Fruit fly (Drosophila melanogaster) whole organism, embryonic: ENCODE results near the gene CG33098.
A peak's percentile ranks its signal among the peaks of the same experiment; 100 is the strongest.

Experiments
- Antp ChIP-seq: fragments of 200-800 bp; sonication (Bioruptor generic); optimal IDR thresholded peaks from 3 replicates; lab custom pipeline; 2016; ENCODE audit warnings: missing biosample characterization, missing genetic modification characterization
- CG10267 ChIP-seq: fragments of 200-800 bp; sonication (Bioruptor generic); optimal IDR thresholded peaks from 2 replicates; lab custom pipeline; 2018; ENCODE audit warnings: missing biosample characterization, mild to moderate bottlenecking, missing genetic modification characterization, moderate library complexity
- CG11695 ChIP-seq: fragments of 200-800 bp; sonication (Bioruptor generic); IDR thresholded peaks from 3 replicates; pipeline ENCODE4 v1.3.6; 2022; ENCODE audit warnings: missing biosample characterization, missing genetic modification characterization
- CG14050 ChIP-seq: fragments of 200-800 bp; sonication (Bioruptor generic); IDR thresholded peaks from 3 replicates; pipeline ENCODE4 v1.3.6; 2022; ENCODE audit warnings: missing biosample characterization, missing genetic modification characterization
- CG15269 ChIP-seq: fragments of 200-800 bp; sonication (Bioruptor generic); optimal IDR thresholded peaks from 2 replicates; lab custom pipeline; 2018; ENCODE audit warnings: missing biosample characterization, mild to moderate bottlenecking, missing genetic modification characterization, moderate library complexity
- CG15514 ChIP-seq: fragments of 200-800 bp; sonication (Bioruptor generic); optimal IDR thresholded peaks from 3 replicates; lab custom pipeline; 2017; ENCODE audit warnings: missing biosample characterization, missing genetic modification characterization, mild to moderate bottlenecking, moderate library complexity, missing genetic modification reagents
- CG16779 ChIP-seq: fragments of 200-800 bp; sonication (Bioruptor generic); IDR thresholded peaks from 2 replicates; pipeline ENCODE4 v1.3.6; 2022; ENCODE audit warnings: missing biosample characterization, missing genetic modification characterization
- CG17328 ChIP-seq: fragments of 200-800 bp; sonication (Bioruptor generic); IDR thresholded peaks from 2 replicates; pipeline ENCODE4 v1.3.6; 2022; ENCODE audit warnings: missing biosample characterization, missing genetic modification characterization
- CG17829 ChIP-seq: fragments of 200-800 bp; optimal IDR thresholded peaks from 2 replicates; lab custom pipeline; 2019; ENCODE audit warnings: missing biosample characterization, mild to moderate bottlenecking, missing genetic modification characterization, moderate library complexity
- CG17912 ChIP-seq: fragments of 200-800 bp; sonication (Bioruptor generic); optimal IDR thresholded peaks from 2 replicates; lab custom pipeline; 2018; ENCODE audit warnings: missing biosample characterization, mild to moderate bottlenecking, missing genetic modification characterization
- CG1832 ChIP-seq: fragments of 200-800 bp; sonication (Bioruptor generic); optimal IDR thresholded peaks from 2 replicates; lab custom pipeline; 2017; ENCODE audit warnings: missing biosample characterization, mild to moderate bottlenecking, missing genetic modification characterization, inconsistent platforms
- CG2129 ChIP-seq: fragments of 200-800 bp; sonication (Bioruptor generic); IDR thresholded peaks from 2 replicates; pipeline ENCODE4 v1.3.6; 2022; ENCODE audit warnings: missing biosample characterization, missing genetic modification characterization; ENCODE audit not compliant: partially characterized antibody
- CG2202 ChIP-seq: fragments of 200-800 bp; sonication (Bioruptor generic); optimal IDR thresholded peaks from 2 replicates; lab custom pipeline; 2018; ENCODE audit warnings: missing biosample characterization, mild to moderate bottlenecking, missing genetic modification characterization
- CG3407 ChIP-seq: fragments of 200-800 bp; sonication (Bioruptor generic); optimal IDR thresholded peaks from 2 replicates; lab custom pipeline; 2018; ENCODE audit warnings: missing biosample characterization, mild to moderate bottlenecking, missing genetic modification characterization
- CG34422 ChIP-seq: fragments of 200-800 bp; sonication (Bioruptor generic); IDR thresholded peaks from 3 replicates; pipeline ENCODE4 v1.3.6; 2022; ENCODE audit warnings: missing biosample characterization, missing genetic modification characterization
- CG3847 ChIP-seq: fragments of 200-800 bp; sonication (Bioruptor generic); IDR thresholded peaks from 2 replicates; pipeline ENCODE4 v1.3.6; 2022; ENCODE audit warnings: missing biosample characterization, missing genetic modification characterization
- CG3995 ChIP-seq: fragments of 200-800 bp; sonication (Bioruptor generic); optimal IDR thresholded peaks from 3 replicates; lab custom pipeline; 2016; ENCODE audit warnings: missing biosample characterization, missing genetic modification characterization
- CG4424 ChIP-seq: fragments of 200-800 bp; sonication (Bioruptor generic); optimal IDR thresholded peaks from 3 replicates; lab custom pipeline; 2016; ENCODE audit warnings: missing biosample characterization, missing genetic modification characterization
- CG6791 ChIP-seq: fragments of 200-800 bp; sonication (Bioruptor generic); IDR thresholded peaks from 3 replicates; pipeline ENCODE4 v1.3.6; 2022; ENCODE audit warnings: missing biosample characterization, missing genetic modification characterization; ENCODE audit not compliant: partially characterized antibody
- CG7556 ChIP-seq: fragments of 200-800 bp; sonication (Bioruptor generic); optimal IDR thresholded peaks from 2 replicates; lab custom pipeline; 2017; ENCODE audit warnings: missing biosample characterization, mild to moderate bottlenecking, missing genetic modification characterization
- CG8924 ChIP-seq: fragments of 200-800 bp; optimal IDR thresholded peaks from 3 replicates; lab custom pipeline; 2019; ENCODE audit warnings: missing biosample characterization, mild to moderate bottlenecking, missing genetic modification characterization, moderate library complexity
- CG9727 ChIP-seq: fragments of 200-800 bp; sonication (Bioruptor generic); optimal IDR thresholded peaks from 3 replicates; lab custom pipeline; 2017; ENCODE audit warnings: missing biosample characterization, mild to moderate bottlenecking, missing genetic modification characterization
- Camta ChIP-seq: fragments of 200-800 bp; sonication (Bioruptor generic); optimal IDR thresholded peaks from 2 replicates; lab custom pipeline; 2016; ENCODE audit warnings: missing biosample characterization, missing genetic modification characterization
- Doc3 ChIP-seq: fragments of 200-800 bp; sonication (Bioruptor generic); IDR thresholded peaks from 3 replicates; pipeline ENCODE4 v1.3.6; 2022; ENCODE audit warnings: missing biosample characterization, missing genetic modification characterization; ENCODE audit not compliant: partially characterized antibody
- Eip74EF ChIP-seq, 2 experiments: fragments of 200-800 bp in 1 of 2; fragments of >200 bp in 1 of 2; sonication (Bioruptor generic) in 1 of 2; optimal IDR thresholded peaks; 2 replicates each; lab custom pipeline; 2017 to 2019; ENCODE audit warnings: missing biosample characterization in 2 of 2, missing genetic modification characterization in 2 of 2, mild to moderate bottlenecking in 1 of 2, moderate library complexity in 1 of 2
- H15 ChIP-seq: fragments of 200-800 bp; sonication (Bioruptor generic); IDR thresholded peaks from 3 replicates; pipeline ENCODE4 v1.3.6; 2022; ENCODE audit warnings: missing biosample characterization, missing genetic modification characterization
- Hr3 ChIP-seq: fragments of 200-800 bp; sonication (Bioruptor generic); optimal IDR thresholded peaks from 3 replicates; lab custom pipeline; 2016; ENCODE audit warnings: missing biosample characterization, missing genetic modification characterization
- Hsf ChIP-seq: fragments of 200-800 bp; sonication (Bioruptor generic); optimal IDR thresholded peaks from 3 replicates; lab custom pipeline; 2016; ENCODE audit warnings: missing biosample characterization, missing genetic modification characterization
- Jarid2 ChIP-seq: fragments of 200-800 bp; sonication (Bioruptor generic); optimal IDR thresholded peaks from 3 replicates; lab custom pipeline; 2017; ENCODE audit warnings: mild to moderate bottlenecking, missing biosample characterization, missing genetic modification reagents, missing genetic modification characterization
- MBD-R2 ChIP-seq: fragments of 200-800 bp; sonication (Bioruptor generic); IDR thresholded peaks from 2 replicates; pipeline ENCODE4 v1.3.6; 2022; ENCODE audit warnings: missing biosample characterization, missing genetic modification characterization
- MESR4 ChIP-seq: fragments of 200-800 bp; sonication (Bioruptor generic); optimal IDR thresholded peaks from 2 replicates; lab custom pipeline; 2018; ENCODE audit warnings: missing biosample characterization, mild to moderate bottlenecking, missing genetic modification characterization, moderate library complexity
- Oli ChIP-seq: fragments of 200-800 bp; sonication (Bioruptor generic); optimal IDR thresholded peaks from 2 replicates; lab custom pipeline; 2018; ENCODE audit warnings: missing biosample characterization, mild to moderate bottlenecking, missing genetic modification characterization, moderate library complexity
- PHDP ChIP-seq: fragments of 200-800 bp; sonication (Bioruptor generic); optimal IDR thresholded peaks from 3 replicates; lab custom pipeline; 2018; ENCODE audit warnings: missing biosample characterization, mild to moderate bottlenecking, missing genetic modification characterization, moderate library complexity
- Ssrp ChIP-seq: fragments of 200-800 bp; sonication (Bioruptor generic); optimal IDR thresholded peaks from 2 replicates; lab custom pipeline; 2018; ENCODE audit warnings: missing biosample characterization, mild to moderate bottlenecking, missing genetic modification characterization, moderate library complexity
- al ChIP-seq: fragments of 200-800 bp; sonication (Bioruptor generic); IDR thresholded peaks from 2 replicates; pipeline ENCODE4 v1.3.6; 2022; ENCODE audit warnings: missing biosample characterization, missing genetic modification characterization
- amos ChIP-seq: fragments of 200-800 bp; sonication (Bioruptor generic); IDR thresholded peaks from 2 replicates; pipeline ENCODE4 v1.3.6; 2022; ENCODE audit warnings: missing biosample characterization, missing genetic modification characterization; ENCODE audit not compliant: partially characterized antibody
- az2 ChIP-seq: fragments of 200-800 bp; sonication (Bioruptor generic); optimal IDR thresholded peaks from 3 replicates; lab custom pipeline; 2016; ENCODE audit warnings: missing biosample characterization, missing genetic modification characterization
- bab2 ChIP-seq: fragments of 200-800 bp; sonication (Bioruptor generic); optimal IDR thresholded peaks from 2 replicates; lab custom pipeline; 2016; ENCODE audit warnings: missing biosample characterization, missing genetic modification characterization
- br ChIP-seq: fragments of >200 bp; optimal IDR thresholded peaks from 2 replicates; lab custom pipeline; 2017
- btn ChIP-seq: fragments of 200-800 bp; sonication (Bioruptor generic); optimal IDR thresholded peaks from 2 replicates; lab custom pipeline; 2016; ENCODE audit warnings: missing biosample characterization, missing genetic modification characterization
- chinmo ChIP-seq: fragments of 200-800 bp; sonication (Bioruptor generic); IDR thresholded peaks from 4 replicates; pipeline ENCODE4 v1.3.6; 2022; ENCODE audit warnings: missing biosample characterization, missing genetic modification characterization; ENCODE audit not compliant: partially characterized antibody
- ci ChIP-seq: fragments of 200-800 bp; sonication (Bioruptor generic); IDR thresholded peaks from 3 replicates; pipeline ENCODE4 v1.3.6; 2022; ENCODE audit warnings: missing biosample characterization, missing genetic modification characterization
- corto ChIP-seq: fragments of 200-800 bp; sonication (Bioruptor generic); optimal IDR thresholded peaks from 2 replicates; lab custom pipeline; 2016; ENCODE audit warnings: missing biosample characterization, mild to moderate bottlenecking, missing genetic modification characterization, moderate library complexity
- dati ChIP-seq: fragments of 200-800 bp; sonication (Bioruptor generic); IDR thresholded peaks from 2 replicates; pipeline ENCODE4 v1.3.6; 2022; ENCODE audit warnings: missing biosample characterization, missing genetic modification characterization
- exex ChIP-seq: fragments of 200-800 bp; sonication (Bioruptor generic); optimal IDR thresholded peaks from 4 replicates; lab custom pipeline; 2018; ENCODE audit warnings: missing biosample characterization, mild to moderate bottlenecking, missing genetic modification characterization, moderate library complexity
- fd3F ChIP-seq: fragments of 200-800 bp; sonication (Bioruptor generic); optimal IDR thresholded peaks from 2 replicates; lab custom pipeline; 2018; ENCODE audit warnings: missing biosample characterization, mild to moderate bottlenecking, missing genetic modification characterization, moderate library complexity
- pzg ChIP-seq: fragments of 200-800 bp; sonication (Bioruptor generic); optimal IDR thresholded peaks from 3 replicates; lab custom pipeline; 2018; ENCODE audit warnings: missing biosample characterization, mild to moderate bottlenecking, missing genetic modification characterization, moderate library complexity
- sens ChIP-seq: fragments of 200-800 bp; sonication (Bioruptor generic); peaks from one replicate; lab custom pipeline; 2016; ENCODE audit warnings: missing biosample characterization, missing genetic modification characterization
- sima ChIP-seq: fragments of 200-800 bp; sonication (Bioruptor generic); optimal IDR thresholded peaks from 2 replicates; lab custom pipeline; 2016; ENCODE audit warnings: missing biosample characterization, missing genetic modification characterization
- vvl ChIP-seq: fragments of 200-800 bp; sonication (Bioruptor generic); IDR thresholded peaks from 2 replicates; pipeline ENCODE4 v1.3.6; 2022; ENCODE audit warnings: missing biosample characterization, missing genetic modification characterization

Gene CG33098

dm6 chr3R:12406235-12407196 lies 19.5 kb downstream of the CG33098 start, which contains the start of gene CG5167 (continued):
- TF ChIP-seq CG3407 (no peak), btn (no peak), MESR4 (GFP tag; lab: Kevin White, UChicago) (peak; percentile 33), CG16779 (GFP tag; lab: Robert Waterston, UW) (no peak), Hr3 (GFP tag; lab: Kevin White, UChicago) (no peak), al (GFP tag; lab: Robert Waterston, UW) (no peak), CG11695 (GFP tag; lab: Robert Waterston, UW) (peak; percentile 27; the same call in 1 of the 3 replicates), CG2129 (GFP tag; lab: Robert Waterston, UW) (no peak), sima (GFP tag; lab: Kevin White, UChicago) (no peak), CG17912 (no peak), CG10267 (tag; lab: Kevin White, UChicago) (peak; percentile 64), CG3995 (GFP tag; lab: Kevin White, UChicago) (peak; percentile 51), vvl (GFP tag; lab: Robert Waterston, UW) (peak; percentile 49; the same call in 1 of the 2 replicates), Antp (no peak), corto (peak; percentile 35), CG34422 (GFP tag; lab: Robert Waterston, UW) (0 out of 3 replicates have a peak, but pooled peaks have one; percentile 30), br (lab: Kevin White, UChicago) (no peak), dati (GFP tag; lab: Robert Waterston, UW) (no peak), CG4424 (peak; percentile 11), CG7556 (peak; percentile 19), CG17328 (GFP tag; lab: Robert Waterston, UW) (peak; percentile 54), CG15514 (GFP tag; lab: Kevin White, UChicago) (peak; percentile 51), ci (GFP tag; lab: Robert Waterston, UW) (peak; percentile 43; the same call in 1 of the 3 replicates), chinmo (0 out of 4 replicates have a peak, but pooled peaks have one; percentile 25), Hsf (GFP tag; lab: Kevin White, UChicago) (no peak), pzg (GFP tag; lab: Kevin White, UChicago) (peak; percentile 5), MBD-R2 (GFP tag; lab: Robert Waterston, UW) (peak; percentile 21; the same call in 1 of the 2 replicates), az2 (GFP tag; lab: Kevin White, UChicago) (peak; percentile 37), CG15269 (tag; lab: Kevin White, UChicago) (peak; percentile 47), CG2202 (tag; lab: Kevin White, UChicago) (peak; percentile 7), Doc3 (GFP tag; lab: Robert Waterston, UW) (peak; percentile 53; the same call in 1 of the 3 replicates), bab2 (GFP tag; lab: Kevin White, UChicago) (no peak), fd3F (peak; percentile 3), PHDP (tag; lab: Kevin White, UChicago) (peak; percentile 66), H15 (GFP tag; lab: Robert Waterston, UW) (no peak), sens (peak; percentile 89), Oli (tag; lab: Kevin White, UChicago) (peak; percentile 2), CG17829 (tag; lab: Kevin White, UChicago) (peak; percentile 54)

- TF ChIP-seq CG1832 (GFP tag; lab: Kevin White, UChicago): no peak
- no peak for TF ChIP-seq CG9727 (GFP tag; lab: Kevin White, UChicago)
- no peak for TF ChIP-seq Ssrp (tag; lab: Kevin White, UChicago)
- peak; percentile 79 for TF ChIP-seq CG6791
- peak; percentile 64 for TF ChIP-seq exex (tag; lab: Kevin White, UChicago)
- TF ChIP-seq Eip74EF (GFP tag; optimal IDR thresholded peaks at IDR 0.05; lab: Kevin White, UChicago): no peak
- no peak for TF ChIP-seq Camta (GFP tag; lab: Kevin White, UChicago)
- no peak for TF ChIP-seq CG14050
- TF ChIP-seq CG3847 (GFP tag; lab: Robert Waterston, UW): no peak; the same call in 1 of the 2 replicates
- no peak for TF ChIP-seq Jarid2 (GFP tag; lab: Kevin White, UChicago)
- peak; percentile 76 for TF ChIP-seq amos (GFP tag; lab: Robert Waterston, UW)
- peak; percentile 17 for TF ChIP-seq CG8924 (tag; lab: Kevin White, UChicago)
Measured at dm6 chr3R:12408160-12408559, 21.2 kb downstream of the CG33098 start, which contains the start of gene CG5196. Gene CG5196, plus strand, starts transcription at chr3R:12408316.
